Worm (Caenorhabditis elegans) whole organism, L3 larva: Measurements from ENCODE around the gene C05G5.7.

ENCODE experiments used
- aly-2 ChIP-seq: fragments of 150-350 bp; optimal IDR thresholded peaks from 2 replicates; lab custom pipeline; 2014; ENCODE audit warnings: missing biosample characterization, missing genetic modification characterization
- ama-1 ChIP-seq: fragments of 150-350 bp; optimal IDR thresholded peaks from 2 replicates; lab custom pipeline; 2018
- ceh-16 ChIP-seq: sonication (generic microtip); optimal IDR thresholded peaks from 2 replicates; lab custom pipeline; 2017; ENCODE audit warnings: missing biosample characterization, missing genetic modification characterization
- ceh-28 ChIP-seq: fragments of 150-350 bp; optimal IDR thresholded peaks from 2 replicates; lab custom pipeline; 2014; ENCODE audit warnings: missing biosample characterization, missing genetic modification reagents, missing genetic modification characterization
- ceh-82 ChIP-seq: fragments of 150-350 bp; optimal IDR thresholded peaks from 2 replicates; lab custom pipeline; 2014; ENCODE audit warnings: missing biosample characterization, missing genetic modification characterization
- ceh-9 ChIP-seq: sonication (generic microtip); optimal IDR thresholded peaks from 2 replicates; lab custom pipeline; 2018; ENCODE audit warnings: missing biosample characterization, missing genetic modification characterization
- daf-12 ChIP-seq: fragments of 150-350 bp; optimal IDR thresholded peaks from 2 replicates; lab custom pipeline; 2014; ENCODE audit warnings: missing biosample characterization, missing genetic modification reagents, missing genetic modification characterization
- egl-5 ChIP-seq: fragments of 150-350 bp; optimal IDR thresholded peaks from 2 replicates; lab custom pipeline; 2017; ENCODE audit warnings: missing biosample characterization, missing genetic modification reagents, missing genetic modification characterization, inconsistent platforms
- elt-1 ChIP-seq: fragments of 150-350 bp; optimal IDR thresholded peaks from 2 replicates; lab custom pipeline; 2014; ENCODE audit warnings: missing biosample characterization, missing genetic modification characterization
- elt-2 ChIP-seq: sonication (generic microtip); optimal IDR thresholded peaks from 2 replicates; lab custom pipeline; 2016; ENCODE audit warnings: missing genetic modification reagents, mild to moderate bottlenecking, missing genetic modification characterization, missing compliant biosample characterization
- fkh-10 ChIP-seq: sonication (generic microtip); optimal IDR thresholded peaks from 2 replicates; lab custom pipeline; 2017; ENCODE audit warnings: missing biosample characterization, missing genetic modification reagents, missing genetic modification characterization
- fkh-2 ChIP-seq: fragments of 150-350 bp; optimal IDR thresholded peaks from 2 replicates; lab custom pipeline; 2014; ENCODE audit warnings: missing biosample characterization, missing genetic modification reagents, missing genetic modification characterization
- fos-1 ChIP-seq: fragments of 150-350 bp; optimal IDR thresholded peaks from 2 replicates; lab custom pipeline; 2014; ENCODE audit warnings: missing biosample characterization, missing genetic modification characterization
- jun-1 ChIP-seq: fragments of 150-350 bp; optimal IDR thresholded peaks from 2 replicates; lab custom pipeline; 2014; ENCODE audit warnings: missing biosample characterization, missing genetic modification reagents, missing genetic modification characterization
- lin-15B ChIP-seq: fragments of 150-350 bp; optimal IDR thresholded peaks from 2 replicates; lab custom pipeline; 2014; ENCODE audit warnings: missing biosample characterization, missing genetic modification characterization
- lsy-12 ChIP-seq: sonication (generic microtip); optimal IDR thresholded peaks from 2 replicates; lab custom pipeline; 2016; ENCODE audit warnings: mild to moderate bottlenecking, missing genetic modification characterization, missing compliant biosample characterization
- mdl-1 ChIP-seq: fragments of 150-350 bp; optimal IDR thresholded peaks from 2 replicates; lab custom pipeline; 2014; ENCODE audit warnings: missing biosample characterization, missing genetic modification characterization
- nfya-1 ChIP-seq: sonication (generic microtip); optimal IDR thresholded peaks from 2 replicates; lab custom pipeline; 2017; ENCODE audit warnings: missing genetic modification characterization, mild to moderate bottlenecking, missing compliant biosample characterization, antibody characterized with exemption, moderate library complexity; ENCODE audit not compliant: insufficient read depth
- nhr-23 ChIP-seq: fragments of 150-350 bp; optimal IDR thresholded peaks from 2 replicates; lab custom pipeline; 2014; ENCODE audit warnings: missing biosample characterization, missing genetic modification reagents, missing genetic modification characterization
- nhr-25 ChIP-seq: sonication (generic microtip); optimal IDR thresholded peaks from 2 replicates; lab custom pipeline; 2017; ENCODE audit warnings: missing biosample characterization, missing genetic modification characterization
- nhr-43 ChIP-seq: sonication (generic microtip); optimal IDR thresholded peaks from 2 replicates; lab custom pipeline; 2016; ENCODE audit warnings: mild to moderate bottlenecking, missing genetic modification characterization, missing compliant biosample characterization; ENCODE audit not compliant: poor library complexity, severe bottlenecking
- nhr-67 ChIP-seq: fragments of 150-350 bp; optimal IDR thresholded peaks from 2 replicates; lab custom pipeline; 2014; ENCODE audit warnings: missing biosample characterization, missing genetic modification characterization
- nhr-76 ChIP-seq: fragments of 150-350 bp; sonication (generic microtip); optimal IDR thresholded peaks from 5 replicates; lab custom pipeline; 2014; ENCODE audit warnings: missing biosample characterization, missing genetic modification characterization
- nhr-77 ChIP-seq: fragments of 150-350 bp; optimal IDR thresholded peaks from 2 replicates; lab custom pipeline; 2014; ENCODE audit warnings: missing biosample characterization, missing genetic modification characterization
- pqm-1 ChIP-seq: fragments of 150-350 bp; optimal IDR thresholded peaks from 2 replicates; lab custom pipeline; 2017; ENCODE audit warnings: missing biosample characterization, missing genetic modification characterization, inconsistent platforms
- sea-2 ChIP-seq: fragments of 150-350 bp; sonication (generic microtip); optimal IDR thresholded peaks from 4 replicates; lab custom pipeline; 2014; ENCODE audit warnings: missing biosample characterization, missing genetic modification reagents, missing genetic modification characterization
- skn-1 ChIP-seq: fragments of 150-350 bp; optimal IDR thresholded peaks from 2 replicates; lab custom pipeline; 2014; ENCODE audit warnings: missing biosample characterization, missing genetic modification characterization
- snpc-4 ChIP-seq: fragments of 150-350 bp; optimal IDR thresholded peaks from 2 replicates; lab custom pipeline; 2014; ENCODE audit warnings: missing biosample characterization, missing genetic modification characterization
- unc-62 ChIP-seq: fragments of 150-350 bp; sonication (generic microtip); optimal IDR thresholded peaks from 4 replicates; lab custom pipeline; 2014; ENCODE audit warnings: missing biosample characterization, missing genetic modification reagents, missing genetic modification characterization
- ztf-11 ChIP-seq: fragments of 150-350 bp; optimal IDR thresholded peaks from 2 replicates; lab custom pipeline; 2014; ENCODE audit warnings: missing biosample characterization, missing genetic modification characterization

C05G5.7 gene

DNA sequence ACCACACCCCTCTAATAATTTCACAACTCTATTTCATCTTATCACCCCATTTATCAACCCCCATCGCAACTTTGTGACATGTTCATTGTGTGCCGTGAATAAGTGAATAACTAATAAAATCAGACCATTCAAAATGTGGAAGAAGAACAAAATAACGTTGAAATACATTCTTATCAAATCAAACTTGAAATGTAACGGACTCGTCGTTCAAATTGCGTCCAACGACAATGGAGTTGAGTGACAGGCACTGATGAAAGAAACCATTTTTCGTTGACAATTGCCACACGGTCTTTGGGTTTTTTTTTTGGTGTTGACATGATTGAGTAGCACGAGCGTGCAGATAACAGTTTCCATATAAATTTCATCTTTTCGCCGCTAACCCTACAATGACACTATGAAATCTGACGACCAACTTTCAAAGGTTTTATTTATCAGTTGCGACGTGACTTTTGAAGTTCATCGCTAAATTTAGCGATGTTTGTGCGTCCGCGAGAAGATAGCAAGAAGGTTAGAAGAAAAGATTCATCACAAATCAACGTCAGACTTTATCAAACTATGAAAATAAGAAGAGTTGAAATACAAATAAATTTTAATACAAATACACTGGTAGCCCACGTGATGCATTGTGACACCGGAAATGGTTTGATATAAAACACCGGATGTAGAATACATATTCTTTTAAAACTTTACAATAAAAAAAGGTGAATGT, 40.0 kb upstream of the C05G5.7 start:
- TF ChIP-seq mdl-1 (tag; lab: Kevin White, UChicago) (peak; percentile 40), elt-1 (tag; lab: Kevin White, UChicago) (no peak), pqm-1 (tag; lab: Kevin White, UChicago) (peak; percentile 48), ceh-28 (tag; lab: Kevin White, UChicago) (no peak), jun-1 (peak; percentile 23), elt-2 (peak; percentile 91)

DNA sequence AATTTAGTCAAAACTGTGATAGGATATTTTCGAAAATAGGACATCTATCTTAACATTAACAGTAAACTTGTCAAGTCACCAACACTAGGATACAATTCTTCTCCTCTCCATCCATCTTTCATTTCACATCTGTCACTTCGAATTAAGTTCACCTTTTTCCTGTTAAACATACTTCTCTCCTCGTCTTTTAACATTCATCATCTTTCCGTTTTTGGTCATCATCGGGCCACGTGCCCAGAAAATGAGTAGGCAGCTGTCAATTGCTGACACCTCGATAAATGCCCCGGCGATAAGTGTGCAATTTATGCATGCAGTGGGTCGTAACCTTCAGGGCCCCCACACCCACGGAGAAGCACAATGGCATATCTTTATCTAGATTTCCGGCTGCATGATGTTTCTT, 36.6 kb upstream of the C05G5.7 start:
- peak; percentile 35 for TF ChIP-seq nhr-43 (tag; lab: Kevin White, UChicago)
- no peak for TF ChIP-seq sea-2
- TF ChIP-seq nhr-23 (tag; lab: Kevin White, UChicago), result peak; percentile 55

DNA sequence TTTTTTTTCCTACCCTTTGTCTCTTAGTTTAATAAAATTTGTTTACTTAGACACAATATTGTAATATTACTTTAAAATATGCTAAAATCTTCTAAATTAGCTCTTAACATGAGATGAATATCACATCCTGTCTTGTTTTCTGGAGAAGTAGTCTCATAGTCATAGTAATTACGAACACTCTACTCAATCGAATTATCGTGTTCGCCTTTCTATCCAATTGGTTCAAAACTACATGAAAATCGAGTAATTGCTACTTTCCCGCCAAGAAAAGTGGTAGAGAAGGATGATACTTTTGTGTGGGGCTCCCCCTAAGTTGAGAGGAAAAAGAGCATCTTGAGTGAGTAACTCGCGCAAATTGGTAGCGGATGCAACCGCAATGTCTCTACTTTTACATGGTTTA, 34.5 kb upstream of the C05G5.7 start:
- TF ChIP-seq ceh-82 (tag; lab: Kevin White, UChicago) (no peak), fkh-2 (tag; lab: Kevin White, UChicago) (no peak)

DNA sequence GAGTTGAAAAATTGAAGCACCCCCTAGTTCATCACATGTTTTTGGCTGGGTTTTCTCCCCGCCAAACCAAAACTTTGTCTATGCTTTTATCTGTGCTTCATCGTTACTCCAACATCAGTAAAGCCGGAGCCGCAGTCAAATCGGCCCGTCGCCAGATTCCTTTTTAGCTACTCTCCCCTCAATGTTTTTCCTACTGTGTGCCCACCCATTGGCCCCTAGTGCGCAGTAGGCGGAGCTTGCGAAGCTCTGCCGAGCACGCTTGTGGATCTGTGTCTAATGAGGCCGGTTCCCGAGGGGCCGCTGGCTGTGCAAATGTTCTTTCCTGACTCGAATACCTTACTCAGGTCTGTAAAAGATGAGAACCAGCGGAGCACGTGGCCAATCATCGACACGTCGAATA, 32.7 kb upstream of the C05G5.7 start:
- TF ChIP-seq lsy-12 (tag; lab: Kevin White, UChicago), result no peak
- TF ChIP-seq egl-5 (tag; lab: Kevin White, UChicago), result no peak
- peak; percentile 90 for TF ChIP-seq nfya-1 (tag; lab: Kevin White, UChicago)
- TF ChIP-seq, all 47 proteins: peak for 1

DNA sequence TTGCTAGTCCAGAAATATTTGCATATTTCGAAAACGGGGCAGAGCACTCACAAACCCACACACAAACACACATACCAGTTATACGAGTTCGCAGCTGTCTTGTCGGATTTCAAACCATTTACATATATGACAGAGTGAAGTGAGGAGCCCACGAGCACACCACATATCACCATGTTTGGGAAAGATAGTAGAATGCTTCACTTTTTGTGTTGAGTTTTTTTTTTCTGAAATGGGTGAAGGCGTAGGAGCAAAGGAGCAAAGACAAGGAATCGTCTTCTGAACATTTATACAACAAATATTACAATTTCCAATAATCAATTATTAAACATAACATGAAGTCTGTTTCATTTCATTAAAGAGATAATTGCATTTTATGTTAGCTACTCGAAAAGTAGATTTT, 31.6 kb upstream of the C05G5.7 start:
- no peak for TF ChIP-seq jun-1
- TF ChIP-seq snpc-4 (tag; lab: Kevin White, UChicago), result no peak
- TF ChIP-seq skn-1 (tag; lab: Kevin White, UChicago), result no peak
- no peak for TF ChIP-seq ceh-16 (tag; lab: Kevin White, UChicago)
- no peak for TF ChIP-seq ama-1 (lab: Kevin White, UChicago)
- no peak for TF ChIP-seq ztf-11 (tag; lab: Kevin White, UChicago)
- no peak for TF ChIP-seq egl-5 (tag; lab: Kevin White, UChicago)
- TF ChIP-seq lin-15B, result no peak
- no peak for TF ChIP-seq ceh-9
- TF ChIP-seq elt-2, result no peak
- TF ChIP-seq nhr-76, result no peak
- no peak for TF ChIP-seq fos-1
- no peak for TF ChIP-seq nhr-25 (tag; lab: Kevin White, UChicago)
- no peak for TF ChIP-seq nhr-77
- TF ChIP-seq nhr-23 (tag; lab: Kevin White, UChicago), result no peak
- no peak for TF ChIP-seq aly-2
- no peak for TF ChIP-seq nhr-67
- TF ChIP-seq daf-12 (tag; lab: Kevin White, UChicago), result no peak
- TF ChIP-seq nhr-43 (tag; lab: Kevin White, UChicago), result no peak

DNA sequence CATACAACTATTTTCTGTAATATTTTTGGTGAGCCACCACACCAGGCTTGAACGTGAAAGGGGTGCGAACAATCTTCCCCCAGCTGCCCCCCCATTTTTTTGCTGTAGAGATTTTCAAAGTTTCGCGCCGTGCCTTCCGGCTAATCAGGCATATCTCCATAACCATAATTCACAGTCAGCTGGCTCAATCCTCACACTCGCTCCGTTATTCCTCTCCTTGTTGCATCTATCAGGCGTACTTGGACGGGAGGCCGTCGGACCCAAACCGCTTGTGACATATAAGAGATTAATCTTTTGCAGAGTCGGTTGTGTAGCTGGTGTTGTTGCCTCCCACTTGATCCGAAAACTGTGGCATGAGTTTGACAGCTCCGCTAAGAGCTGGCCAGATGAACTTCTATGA, 29.7 kb upstream of the C05G5.7 start, which contains the start of gene unc-3:
unc-3 (plus strand) TSS at position 301 of the 400 bp plus-strand sequence.
- TF ChIP-seq unc-62 (GFP tag; lab: Kevin White, UChicago) (no peak), fkh-10 (GFP tag; lab: Kevin White, UChicago) (no peak)

DNA sequence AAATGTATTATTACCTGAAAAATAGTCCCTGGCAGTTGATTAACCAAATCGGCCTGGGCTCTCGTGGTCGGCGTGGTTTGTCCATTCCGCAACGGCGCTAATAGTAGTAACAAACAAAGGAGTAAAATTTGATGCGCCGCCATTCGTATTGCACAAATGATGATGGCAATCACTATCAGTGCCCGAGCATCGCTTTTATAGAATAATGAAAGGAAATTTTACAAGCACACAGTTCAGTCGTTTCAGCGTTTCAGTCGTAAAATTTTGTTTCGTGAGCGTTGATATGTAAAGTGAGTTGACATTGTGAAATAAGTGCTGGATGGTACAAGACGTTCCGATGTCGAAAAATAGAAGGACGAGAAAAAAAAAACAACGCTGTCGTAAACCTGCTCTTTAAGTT, 28.1 kb upstream of the C05G5.7 start, which contains the start of gene Y16B4A.2:
Y16B4A.2 (minus strand) TSS at position 170 of the 400 bp plus-strand sequence.
- TF ChIP-seq elt-2 (peak; percentile 53), lin-15B (no peak), pqm-1 (tag; lab: Kevin White, UChicago) (peak; percentile 51)
